Fruit fly (Drosophila melanogaster) whole organism, embryonic: ENCODE results near the gene CAH4.

ENCODE experiments used
- CG10462 ChIP-seq: fragments of 200-800 bp; sonication (Bioruptor generic); optimal IDR thresholded peaks from 2 replicates; lab custom pipeline; 2016; ENCODE audit warnings: missing biosample characterization, missing genetic modification characterization
- CG10959 ChIP-seq: fragments of 200-800 bp; sonication (Bioruptor generic); IDR thresholded peaks from 2 replicates; pipeline ENCODE4 v1.3.6; 2022; ENCODE audit warnings: missing biosample characterization, missing genetic modification characterization
- CG12155 ChIP-seq: fragments of 200-800 bp; sonication (Bioruptor generic); optimal IDR thresholded peaks from 3 replicates; lab custom pipeline; 2016; ENCODE audit warnings: missing biosample characterization, missing genetic modification characterization
- CG12659 ChIP-seq: fragments of 200-800 bp; sonication (Bioruptor generic); optimal IDR thresholded peaks from 3 replicates; lab custom pipeline; 2017; ENCODE audit warnings: mild to moderate bottlenecking, missing biosample characterization, missing genetic modification reagents, missing genetic modification characterization
- CG13123 ChIP-seq: fragments of 200-800 bp; sonication (Bioruptor generic); optimal IDR thresholded peaks from 2 replicates; lab custom pipeline; 2016; ENCODE audit warnings: missing biosample characterization, missing genetic modification characterization
- CG13424 ChIP-seq: fragments of 200-800 bp; sonication (Bioruptor generic); optimal IDR thresholded peaks from 2 replicates; lab custom pipeline; 2019; ENCODE audit warnings: missing biosample characterization, mild to moderate bottlenecking, missing genetic modification characterization, moderate library complexity
- CG14710 ChIP-seq: fragments of 200-800 bp; sonication (Bioruptor generic); optimal IDR thresholded peaks from 3 replicates; lab custom pipeline; 2019; ENCODE audit warnings: missing biosample characterization, mild to moderate bottlenecking, missing genetic modification characterization, moderate library complexity
- CG15514 ChIP-seq: fragments of 200-800 bp; sonication (Bioruptor generic); optimal IDR thresholded peaks from 3 replicates; lab custom pipeline; 2017; ENCODE audit warnings: missing biosample characterization, missing genetic modification characterization, mild to moderate bottlenecking, moderate library complexity, missing genetic modification reagents
- CG16863 ChIP-seq: fragments of 200-800 bp; sonication (Bioruptor generic); optimal IDR thresholded peaks from 3 replicates; lab custom pipeline; 2016; ENCODE audit warnings: missing biosample characterization, missing genetic modification characterization
- CG17802 ChIP-seq: fragments of 200-800 bp; sonication (Bioruptor generic); optimal IDR thresholded peaks from 2 replicates; lab custom pipeline; 2018; ENCODE audit warnings: missing biosample characterization, mild to moderate bottlenecking, missing genetic modification characterization, moderate library complexity
- CG1832 ChIP-seq: fragments of 200-800 bp; sonication (Bioruptor generic); optimal IDR thresholded peaks from 2 replicates; lab custom pipeline; 2017; ENCODE audit warnings: missing biosample characterization, mild to moderate bottlenecking, missing genetic modification characterization, inconsistent platforms
- CG2129 ChIP-seq: fragments of 200-800 bp; sonication (Bioruptor generic); IDR thresholded peaks from 2 replicates; pipeline ENCODE4 v1.3.6; 2022; ENCODE audit warnings: missing biosample characterization, missing genetic modification characterization; ENCODE audit not compliant: partially characterized antibody
- CG3995 ChIP-seq: fragments of 200-800 bp; sonication (Bioruptor generic); optimal IDR thresholded peaks from 3 replicates; lab custom pipeline; 2016; ENCODE audit warnings: missing biosample characterization, missing genetic modification characterization
- CG6272 ChIP-seq: fragments of 200-800 bp; sonication (Bioruptor generic); IDR thresholded peaks from 2 replicates; pipeline ENCODE4 v1.3.6; 2022; ENCODE audit warnings: missing biosample characterization, missing genetic modification characterization
- CG6765 ChIP-seq: fragments of 200-800 bp; sonication (Bioruptor generic); optimal IDR thresholded peaks from 3 replicates; lab custom pipeline; 2017; ENCODE audit warnings: missing biosample characterization, mild to moderate bottlenecking, missing genetic modification characterization
- CG6791 ChIP-seq: fragments of 200-800 bp; sonication (Bioruptor generic); IDR thresholded peaks from 3 replicates; pipeline ENCODE4 v1.3.6; 2022; ENCODE audit warnings: missing biosample characterization, missing genetic modification characterization; ENCODE audit not compliant: partially characterized antibody
- CG7786 ChIP-seq: fragments of 200-800 bp; sonication (Bioruptor generic); optimal IDR thresholded peaks from 2 replicates; lab custom pipeline; 2016; ENCODE audit warnings: missing biosample characterization, missing genetic modification characterization
- CG8359 ChIP-seq: fragments of 200-800 bp; sonication (Bioruptor generic); optimal IDR thresholded peaks from 2 replicates; lab custom pipeline; 2017; ENCODE audit warnings: missing biosample characterization, mild to moderate bottlenecking, missing genetic modification characterization, borderline replicate concordance
- CG9727 ChIP-seq: fragments of 200-800 bp; sonication (Bioruptor generic); optimal IDR thresholded peaks from 3 replicates; lab custom pipeline; 2017; ENCODE audit warnings: missing biosample characterization, mild to moderate bottlenecking, missing genetic modification characterization
- Chrac-16 ChIP-seq: fragments of 200-800 bp; sonication (Bioruptor generic); optimal IDR thresholded peaks from 3 replicates; lab custom pipeline; 2016; ENCODE audit warnings: missing biosample characterization, missing genetic modification characterization
- D19B ChIP-seq: fragments of 200-800 bp; sonication (Bioruptor generic); optimal IDR thresholded peaks from 2 replicates; lab custom pipeline; 2017; ENCODE audit warnings: missing biosample characterization, mild to moderate bottlenecking, missing genetic modification characterization
- Dip3 ChIP-seq: fragments of 200-800 bp; sonication (Bioruptor generic); optimal IDR thresholded peaks from 3 replicates; lab custom pipeline; 2016; ENCODE audit warnings: missing biosample characterization, missing genetic modification characterization
- HHEX ChIP-seq: fragments of 200-800 bp; sonication (Bioruptor generic); optimal IDR thresholded peaks from 3 replicates; lab custom pipeline; 2017; ENCODE audit warnings: missing biosample characterization, mild to moderate bottlenecking, missing genetic modification characterization, missing genetic modification reagents
- Hand ChIP-seq: fragments of 200-800 bp; sonication (Bioruptor generic); optimal IDR thresholded peaks from 2 replicates; lab custom pipeline; 2017; ENCODE audit warnings: mild to moderate bottlenecking, missing biosample characterization, missing genetic modification reagents, missing genetic modification characterization
- HmgD ChIP-seq: fragments of 200-800 bp; sonication (Bioruptor generic); optimal IDR thresholded peaks from 3 replicates; lab custom pipeline; 2016; ENCODE audit warnings: missing biosample characterization, missing genetic modification characterization
- HmgZ ChIP-seq: fragments of 200-800 bp; sonication (Bioruptor generic); optimal IDR thresholded peaks from 2 replicates; lab custom pipeline; 2018; ENCODE audit warnings: missing biosample characterization, mild to moderate bottlenecking, missing genetic modification characterization
- MESR4 ChIP-seq: fragments of 200-800 bp; sonication (Bioruptor generic); optimal IDR thresholded peaks from 2 replicates; lab custom pipeline; 2018; ENCODE audit warnings: missing biosample characterization, mild to moderate bottlenecking, missing genetic modification characterization, moderate library complexity
- NFAT ChIP-seq: fragments of 200-800 bp; sonication (Bioruptor generic); IDR thresholded peaks from 2 replicates; pipeline ENCODE4 v1.3.6; 2022; ENCODE audit warnings: missing biosample characterization, missing genetic modification characterization
- Nf-YC ChIP-seq: fragments of 200-800 bp; optimal IDR thresholded peaks from 3 replicates; lab custom pipeline; 2019; ENCODE audit warnings: missing biosample characterization, mild to moderate bottlenecking, missing genetic modification characterization, moderate library complexity
- NfI ChIP-seq: fragments of 200-800 bp; sonication (Bioruptor generic); optimal IDR thresholded peaks from 3 replicates; lab custom pipeline; 2018; ENCODE audit warnings: missing biosample characterization, mild to moderate bottlenecking, missing genetic modification characterization, moderate library complexity
- Oli ChIP-seq: fragments of 200-800 bp; sonication (Bioruptor generic); optimal IDR thresholded peaks from 2 replicates; lab custom pipeline; 2018; ENCODE audit warnings: missing biosample characterization, mild to moderate bottlenecking, missing genetic modification characterization, moderate library complexity
- Pdp1 ChIP-seq, 2 experiments: fragments of 200-800 bp; sonication (Bioruptor generic); optimal IDR thresholded peaks; 3 replicates each; lab custom pipeline; 2016; ENCODE audit warnings: missing biosample characterization in 2 of 2, missing genetic modification characterization in 2 of 2, mild to moderate bottlenecking in 1 of 2, moderate library complexity in 1 of 2
- Poxn ChIP-seq: fragments of 200-800 bp; sonication (Bioruptor generic); IDR thresholded peaks from 2 replicates; pipeline ENCODE4 v1.3.6; 2022; ENCODE audit warnings: missing biosample characterization, missing genetic modification characterization
- Ssrp ChIP-seq: fragments of 200-800 bp; sonication (Bioruptor generic); optimal IDR thresholded peaks from 2 replicates; lab custom pipeline; 2018; ENCODE audit warnings: missing biosample characterization, mild to moderate bottlenecking, missing genetic modification characterization, moderate library complexity
- abd-A ChIP-seq: fragments of 200-800 bp; sonication (Bioruptor generic); optimal IDR thresholded peaks from 3 replicates; lab custom pipeline; 2019; ENCODE audit warnings: missing biosample characterization, mild to moderate bottlenecking, missing genetic modification characterization, moderate library complexity
- cad ChIP-seq: fragments of >200 bp; optimal IDR thresholded peaks from 2 replicates; lab custom pipeline; 2017; ENCODE audit warnings: missing biosample characterization, missing genetic modification characterization
- cas ChIP-seq: fragments of 200-800 bp; sonication (Bioruptor generic); IDR thresholded peaks from 2 replicates; pipeline ENCODE4 v1.3.6; 2022; ENCODE audit warnings: missing biosample characterization, missing genetic modification characterization
- chinmo ChIP-seq: fragments of 200-800 bp; sonication (Bioruptor generic); IDR thresholded peaks from 4 replicates; pipeline ENCODE4 v1.3.6; 2022; ENCODE audit warnings: missing biosample characterization, missing genetic modification characterization; ENCODE audit not compliant: partially characterized antibody
- crc ChIP-seq: fragments of 200-800 bp; sonication (Bioruptor generic); optimal IDR thresholded peaks from 2 replicates; lab custom pipeline; 2016; ENCODE audit warnings: missing biosample characterization, missing genetic modification characterization
- fu2 ChIP-seq: fragments of 200-800 bp; sonication (Bioruptor generic); optimal IDR thresholded peaks from 2 replicates; lab custom pipeline; 2016; ENCODE audit warnings: missing biosample characterization, missing genetic modification characterization
- ham ChIP-seq: fragments of 200-800 bp; sonication (Bioruptor generic); IDR thresholded peaks from 2 replicates; pipeline ENCODE4 v1.3.6; 2022; ENCODE audit warnings: missing biosample characterization, missing genetic modification characterization
- lab ChIP-seq: fragments of 200-800 bp; sonication (Bioruptor generic); optimal IDR thresholded peaks from 3 replicates; lab custom pipeline; 2017; ENCODE audit warnings: missing biosample characterization, missing genetic modification characterization, mild to moderate bottlenecking, moderate library complexity, missing genetic modification reagents
- pum ChIP-seq: fragments of 200-800 bp; sonication (Bioruptor generic); optimal IDR thresholded peaks from 2 replicates; lab custom pipeline; 2016; ENCODE audit warnings: missing biosample characterization, missing genetic modification characterization
- stc ChIP-seq: fragments of 200-800 bp; sonication (Bioruptor generic); IDR thresholded peaks from 2 replicates; pipeline ENCODE4 v1.3.6; 2022; ENCODE audit warnings: missing biosample characterization, missing genetic modification characterization
- unpg ChIP-seq: fragments of 200-800 bp; sonication (Bioruptor generic); optimal IDR thresholded peaks from 3 replicates; lab custom pipeline; 2018; ENCODE audit warnings: missing biosample characterization, mild to moderate bottlenecking, missing genetic modification characterization, moderate library complexity
- wor ChIP-seq: fragments of 200-800 bp; sonication (Bioruptor generic); IDR thresholded peaks from 2 replicates; pipeline ENCODE4 v1.3.6; 2022; ENCODE audit warnings: missing biosample characterization, missing genetic modification characterization
- yki ChIP-seq: fragments of >200 bp; optimal IDR thresholded peaks from 3 replicates; lab custom pipeline; 2018
- zen2 ChIP-seq: fragments of 200-800 bp; sonication (Bioruptor generic); IDR thresholded peaks from 3 replicates; pipeline ENCODE4 v1.3.6; 2022; ENCODE audit warnings: missing biosample characterization, missing genetic modification characterization; ENCODE audit not compliant: partially characterized antibody

The CAH4 gene

dm6 chr3R:24875939-24876842, 18.8 kb upstream of the CAH4 start, which contains the start of gene CG3744 (continued):
- peak; percentile 81 for TF ChIP-seq Poxn (GFP tag; lab: Robert Waterston, UW)
- peak; percentile 74 for TF ChIP-seq D19B (GFP tag; lab: Kevin White, UChicago)
- peak; percentile 45 for TF ChIP-seq CG17802 (tag; lab: Kevin White, UChicago)
- TF ChIP-seq Dip3 (GFP tag; lab: Kevin White, UChicago), result peak; percentile 72
- peak; percentile 55 for TF ChIP-seq CG8359 (GFP tag; lab: Kevin White, UChicago)
- TF ChIP-seq NfI (GFP tag; lab: Kevin White, UChicago), result peak; percentile 95
- TF ChIP-seq Pdp1 (GFP tag; optimal IDR thresholded peaks at IDR 0.05; lab: Kevin White, UChicago), result peak; percentile 75 to 77
- TF ChIP-seq CG15514 (GFP tag; lab: Kevin White, UChicago), result peak; percentile 88
- TF ChIP-seq wor (GFP tag; lab: Robert Waterston, UW), result peak; percentile 82
- TF ChIP-seq CG9727 (GFP tag; lab: Kevin White, UChicago), result peak; percentile 88
- TF ChIP-seq zen2 (GFP tag; lab: Robert Waterston, UW), result peak; percentile 93
- TF ChIP-seq CG16863 (GFP tag; lab: Kevin White, UChicago), result peak; percentile 59
- TF ChIP-seq MESR4 (GFP tag; lab: Kevin White, UChicago), result peak; percentile 60
- TF ChIP-seq chinmo (GFP tag; lab: Robert Waterston, UW), result peak; percentile 94
- peak; percentile 99 for TF ChIP-seq NFAT (GFP tag; lab: Robert Waterston, UW)
- TF ChIP-seq ham (GFP tag; lab: Robert Waterston, UW), result peak; percentile 52; the same call in 1 of the 2 replicates
- peak; percentile 88 for TF ChIP-seq HHEX (GFP tag; lab: Kevin White, UChicago)
- TF ChIP-seq HmgD, result peak; percentile 18
- peak; percentile 73 for TF ChIP-seq CG7786 (GFP tag; lab: Kevin White, UChicago)
- TF ChIP-seq stc, result peak; percentile 85
- TF ChIP-seq CG12659, result peak; percentile 93
- TF ChIP-seq CG10959 (GFP tag; lab: Robert Waterston, UW), result peak; percentile 88
- TF ChIP-seq unpg (GFP tag; lab: Kevin White, UChicago), result peak; percentile 90
- TF ChIP-seq CG14710, result no peak
- peak; percentile 88 for TF ChIP-seq CG13123 (GFP tag; lab: Kevin White, UChicago)
- TF ChIP-seq CG1832 (GFP tag; lab: Kevin White, UChicago), result no peak
- peak; percentile 93 for TF ChIP-seq CG6791 (GFP tag; lab: Robert Waterston, UW)
- peak; percentile 68 for TF ChIP-seq pum (GFP tag; lab: Kevin White, UChicago)
- peak; percentile 84 for TF ChIP-seq Oli (tag; lab: Kevin White, UChicago)
- TF ChIP-seq cad (GFP tag; lab: Kevin White, UChicago), result no peak
- peak; percentile 68 for TF ChIP-seq Hand (GFP tag; lab: Kevin White, UChicago)
- TF ChIP-seq Nf-YC (tag; lab: Kevin White, UChicago), result peak; percentile 84
- TF ChIP-seq crc (GFP tag; lab: Kevin White, UChicago), result peak; percentile 25
- peak; percentile 94 for TF ChIP-seq CG2129 (GFP tag; lab: Robert Waterston, UW)
- peak; percentile 94 for TF ChIP-seq CG13424 (tag; lab: Kevin White, UChicago)
- TF ChIP-seq CG12155 (GFP tag; lab: Kevin White, UChicago), result peak; percentile 87
- peak; percentile 61 for TF ChIP-seq CG6765
- TF ChIP-seq CG6272 (GFP tag; lab: Robert Waterston, UW), result peak; percentile 96
- TF ChIP-seq cas (GFP tag; lab: Robert Waterston, UW), result peak; percentile 91
- TF ChIP-seq CG10462 (GFP tag; lab: Kevin White, UChicago), result peak; percentile 79
- TF ChIP-seq Ssrp (tag; lab: Kevin White, UChicago), result peak; percentile 88
- TF ChIP-seq yki (lab: Kevin White, UChicago), result no peak
- peak; percentile 94 for TF ChIP-seq lab (GFP tag; lab: Kevin White, UChicago)
- no peak for TF ChIP-seq abd-A (tag; lab: Kevin White, UChicago)
- TF ChIP-seq HmgZ (tag; lab: Kevin White, UChicago), result peak; percentile 73
- peak; percentile 23 for TF ChIP-seq CG3995 (GFP tag; lab: Kevin White, UChicago)
- TF ChIP-seq Chrac-16 (GFP tag; lab: Kevin White, UChicago), result peak; percentile 86
- TF ChIP-seq fu2 (GFP tag; lab: Kevin White, UChicago), result peak; percentile 78
